Fruit fly (Drosophila melanogaster): ENCODE data around the gene RhoL.

RhoL gene

dm6 chr3R:9534125-9534496, 31.7 kb upstream of the RhoL start (continued):
- TF ChIP-seq Dad (GFP tag; optimal IDR thresholded peaks at IDR 0.05) (peak; percentile 87), CG34224 (GFP tag; IDR thresholded peaks at IDR 0.05; ENCODE audit: partially characterized antibody) (no peak), gcm (GFP tag; optimal IDR thresholded peaks at IDR 0.05) (peak; percentile 92), scrt (GFP tag; optimal IDR thresholded peaks at IDR 0.05) (peak; percentile 81), gcm2 (GFP tag; optimal IDR thresholded peaks at IDR 0.05) (peak; percentile 50), az2 (GFP tag; optimal IDR thresholded peaks at IDR 0.05) (peak; percentile 96), nmo (GFP tag; optimal IDR thresholded peaks at IDR 0.05) (peak; percentile 96), CG9437 (GFP tag; optimal IDR thresholded peaks at IDR 0.05) (peak; percentile 90), Bteb2 (GFP tag; optimal IDR thresholded peaks at IDR 0.05) (peak; percentile 89), CG12744 (GFP tag; optimal IDR thresholded peaks at IDR 0.05) (peak; percentile 89), CG34376 (GFP tag; optimal IDR thresholded peaks at IDR 0.05) (no peak), schlank (tag; optimal IDR thresholded peaks at IDR 0.05) (peak; percentile 67), wor (GFP tag; IDR thresholded peaks at IDR 0.05) (peak; percentile 93), CG3065 (GFP tag; optimal IDR thresholded peaks at IDR 0.05) (peak; percentile 82), gsb-n (tag; optimal IDR thresholded peaks at IDR 0.05) (peak; percentile 97), lov (optimal IDR thresholded peaks at IDR 0.05) (no peak), lov (GFP tag; IDR thresholded peaks at IDR 0.05) (peak; percentile 89; the same call in 2 of the 3 replicates), p53 (GFP tag; optimal IDR thresholded peaks at IDR 0.05) (peak; percentile 31), CG11398 (GFP tag; optimal IDR thresholded peaks at IDR 0.05) (peak; percentile 94), luna (GFP tag; optimal IDR thresholded peaks at IDR 0.05) (peak; percentile 80), Aef1 (GFP tag; IDR thresholded peaks at IDR 0.05) (peak; percentile 83), CG8765 (GFP tag; IDR thresholded peaks at IDR 0.05) (peak; percentile 49; the same call in 1 of the 2 replicates), CG18599 (GFP tag; optimal IDR thresholded peaks at IDR 0.05) (peak; percentile 87), klu (GFP tag; IDR thresholded peaks at IDR 0.05) (peak; percentile 70), ems (GFP tag; optimal IDR thresholded peaks at IDR 0.05) (peak; percentile 9), CG32767 (GFP tag; IDR thresholded peaks at IDR 0.05) (peak; percentile 74; the same call in 1 of the 2 replicates), HmgD (GFP tag; optimal IDR thresholded peaks at IDR 0.05) (peak; percentile 9), CG32772 (GFP tag; IDR thresholded peaks at IDR 0.05) (peak; percentile 93), Hey (tag; optimal IDR thresholded peaks at IDR 0.05) (no peak), Hsf (GFP tag; optimal IDR thresholded peaks at IDR 0.05) (peak; percentile 92), maf-S (GFP tag; optimal IDR thresholded peaks at IDR 0.05) (peak; percentile 81), stc (GFP tag; IDR thresholded peaks at IDR 0.05) (peak; percentile 93), CG2202 (tag; optimal IDR thresholded peaks at IDR 0.05) (peak; percentile 87), CG9797 (GFP tag; optimal IDR thresholded peaks at IDR 0.05) (no peak), CG11504 (tag; optimal IDR thresholded peaks at IDR 0.05) (peak; percentile 96), org-1 (GFP tag; optimal IDR thresholded peaks at IDR 0.05) (peak; percentile 84), bcd (GFP tag; optimal IDR thresholded peaks at IDR 0.05) (peak; percentile 82), Gsc (GFP tag; IDR thresholded peaks at IDR 0.05) (no peak; the same call in 1 of the 2 replicates), row (GFP tag; IDR thresholded peaks at IDR 0.05) (peak; percentile 88), Hr39 (optimal IDR thresholded peaks at IDR 0.05) (no peak), bsh (GFP tag; optimal IDR thresholded peaks at IDR 0.05) (peak; percentile 65 to 97), CG9817 (tag; optimal IDR thresholded peaks at IDR 0.05) (peak; percentile 91), B-H1 (GFP tag; IDR thresholded peaks at IDR 0.05) (peak; percentile 86), Atf3 (GFP tag; optimal IDR thresholded peaks at IDR 0.05) (peak; percentile 94), MBD-R2 (GFP tag; IDR thresholded peaks at IDR 0.05) (peak; percentile 62; the same call in 1 of the 2 replicates), jigr1 (GFP tag; IDR thresholded peaks at IDR 0.05) (peak; percentile 81), run (tag; optimal IDR thresholded peaks at IDR 0.05) (peak; percentile 94), CG2678 (tag; optimal IDR thresholded peaks at IDR 0.05) (peak; percentile 96), CG10366 (GFP tag; IDR thresholded peaks at IDR 0.05) (peak; percentile 93), CG16813 (GFP tag; IDR thresholded peaks at IDR 0.05; ENCODE audit: partially characterized antibody) (no peak), CG10431 (GFP tag; optimal IDR thresholded peaks at IDR 0.05) (peak; percentile 82), fru (optimal IDR thresholded peaks at IDR 0.05) (no peak)
